Fruit fly (Drosophila melanogaster) whole organism, embryonic: ENCODE results near the gene CG9948.
A peak's percentile ranks its signal among the peaks of the same experiment; 100 is the strongest.

Experiments used
- CG10267 ChIP-seq: fragments of 200-800 bp; sonication (Bioruptor generic); optimal IDR thresholded peaks from 2 replicates; lab custom pipeline; 2018; ENCODE audit warnings: missing biosample characterization, mild to moderate bottlenecking, missing genetic modification characterization, moderate library complexity
- CG10462 ChIP-seq: fragments of 200-800 bp; sonication (Bioruptor generic); optimal IDR thresholded peaks from 2 replicates; lab custom pipeline; 2016; ENCODE audit warnings: missing biosample characterization, missing genetic modification characterization
- CG11247 ChIP-seq: fragments of 200-800 bp; sonication (Bioruptor generic); IDR thresholded peaks from 2 replicates; pipeline ENCODE4 v1.3.6; 2022; ENCODE audit warnings: missing biosample characterization, missing genetic modification characterization
- CG11504 ChIP-seq: fragments of 200-800 bp; sonication (Bioruptor generic); optimal IDR thresholded peaks from 3 replicates; lab custom pipeline; 2019; ENCODE audit warnings: missing biosample characterization, mild to moderate bottlenecking, missing genetic modification characterization, moderate library complexity
- CG11696 ChIP-seq: fragments of 200-800 bp; sonication (Bioruptor generic); IDR thresholded peaks from 2 replicates; pipeline ENCODE4 v1.3.6; 2022; ENCODE audit warnings: missing biosample characterization, missing genetic modification characterization
- CG12219 ChIP-seq: fragments of 200-800 bp; sonication (Bioruptor generic); optimal IDR thresholded peaks from 3 replicates; lab custom pipeline; 2018; ENCODE audit warnings: missing biosample characterization, mild to moderate bottlenecking, missing genetic modification characterization
- CG12391 ChIP-seq: fragments of 200-800 bp; sonication (Bioruptor generic); optimal IDR thresholded peaks from 3 replicates; lab custom pipeline; 2018; ENCODE audit warnings: missing biosample characterization, mild to moderate bottlenecking, missing genetic modification characterization, moderate library complexity
- CG14710 ChIP-seq: fragments of 200-800 bp; sonication (Bioruptor generic); optimal IDR thresholded peaks from 3 replicates; lab custom pipeline; 2019; ENCODE audit warnings: missing biosample characterization, mild to moderate bottlenecking, missing genetic modification characterization, moderate library complexity
- CG17359 ChIP-seq: fragments of 200-800 bp; sonication (Bioruptor generic); optimal IDR thresholded peaks from 3 replicates; lab custom pipeline; 2018; ENCODE audit warnings: missing biosample characterization, mild to moderate bottlenecking, missing genetic modification characterization, moderate library complexity
- CG31441 ChIP-seq: fragments of 200-800 bp; sonication (Bioruptor generic); IDR thresholded peaks from 2 replicates; pipeline ENCODE4 v1.3.6; 2022; ENCODE audit warnings: missing biosample characterization, missing genetic modification characterization
- CG34422 ChIP-seq: fragments of 200-800 bp; sonication (Bioruptor generic); IDR thresholded peaks from 3 replicates; pipeline ENCODE4 v1.3.6; 2022; ENCODE audit warnings: missing biosample characterization, missing genetic modification characterization
- CG43689 ChIP-seq: fragments of 200-800 bp; sonication (Bioruptor generic); IDR thresholded peaks from 2 replicates; pipeline ENCODE4 v1.3.6; 2022; ENCODE audit warnings: missing biosample characterization, missing genetic modification characterization
- CG4730 ChIP-seq: fragments of 200-800 bp; sonication (Bioruptor generic); IDR thresholded peaks from 2 replicates; pipeline ENCODE4 v1.3.6; 2022; ENCODE audit warnings: missing biosample characterization, missing genetic modification characterization
- CG9215 ChIP-seq: fragments of 200-800 bp; sonication (Bioruptor generic); IDR thresholded peaks from 2 replicates; pipeline ENCODE4 v1.3.6; 2022; ENCODE audit warnings: missing biosample characterization, missing genetic modification characterization
- CG9437 ChIP-seq: fragments of 200-800 bp; sonication (Bioruptor generic); optimal IDR thresholded peaks from 2 replicates; lab custom pipeline; 2018; ENCODE audit warnings: missing biosample characterization, mild to moderate bottlenecking, missing genetic modification characterization
- Chrac-16 ChIP-seq: fragments of 200-800 bp; sonication (Bioruptor generic); optimal IDR thresholded peaks from 3 replicates; lab custom pipeline; 2016; ENCODE audit warnings: missing biosample characterization, missing genetic modification characterization
- D19B ChIP-seq: fragments of 200-800 bp; sonication (Bioruptor generic); optimal IDR thresholded peaks from 2 replicates; lab custom pipeline; 2017; ENCODE audit warnings: missing biosample characterization, mild to moderate bottlenecking, missing genetic modification characterization
- E2f1 ChIP-seq: fragments of 200-800 bp; sonication (Bioruptor generic); IDR thresholded peaks from 2 replicates; pipeline ENCODE4 v1.3.6; 2022; ENCODE audit warnings: missing biosample characterization, missing genetic modification characterization
- E2f2 ChIP-seq: fragments of 200-800 bp; sonication (Bioruptor generic); IDR thresholded peaks from 2 replicates; pipeline ENCODE4 v1.3.6; 2022; ENCODE audit warnings: missing biosample characterization, missing genetic modification characterization
- HHEX ChIP-seq: fragments of 200-800 bp; sonication (Bioruptor generic); optimal IDR thresholded peaks from 3 replicates; lab custom pipeline; 2017; ENCODE audit warnings: missing biosample characterization, mild to moderate bottlenecking, missing genetic modification characterization, missing genetic modification reagents
- Hmr ChIP-seq: fragments of 200-800 bp; sonication (Bioruptor generic); optimal IDR thresholded peaks from 3 replicates; lab custom pipeline; 2017; ENCODE audit warnings: mild to moderate bottlenecking, missing biosample characterization, missing genetic modification reagents, missing genetic modification characterization
- Lhr ChIP-seq: fragments of 200-800 bp; sonication (Bioruptor generic); optimal IDR thresholded peaks from 3 replicates; lab custom pipeline; 2017; ENCODE audit warnings: mild to moderate bottlenecking, missing biosample characterization, missing genetic modification reagents, missing genetic modification characterization
- MBD-R2 ChIP-seq: fragments of 200-800 bp; sonication (Bioruptor generic); IDR thresholded peaks from 2 replicates; pipeline ENCODE4 v1.3.6; 2022; ENCODE audit warnings: missing biosample characterization, missing genetic modification characterization
- Med ChIP-seq: fragments of 200-800 bp; sonication (Bioruptor generic); peaks from one replicate; lab custom pipeline; 2016; ENCODE audit warnings: missing biosample characterization, missing genetic modification characterization, mild to moderate bottlenecking, inconsistent platforms, moderate library complexity
- Meics ChIP-seq: fragments of 200-800 bp; sonication (Bioruptor generic); optimal IDR thresholded peaks from 2 replicates; lab custom pipeline; 2017; ENCODE audit warnings: missing biosample characterization, mild to moderate bottlenecking, missing genetic modification characterization
- Mrtf ChIP-seq: fragments of 200-800 bp; sonication (Bioruptor generic); IDR thresholded peaks from 3 replicates; pipeline ENCODE4 v1.3.6; 2022; ENCODE audit warnings: missing biosample characterization, missing genetic modification characterization
- Oli ChIP-seq: fragments of 200-800 bp; sonication (Bioruptor generic); optimal IDR thresholded peaks from 2 replicates; lab custom pipeline; 2018; ENCODE audit warnings: missing biosample characterization, mild to moderate bottlenecking, missing genetic modification characterization, moderate library complexity
- Poxn ChIP-seq: fragments of 200-800 bp; sonication (Bioruptor generic); IDR thresholded peaks from 2 replicates; pipeline ENCODE4 v1.3.6; 2022; ENCODE audit warnings: missing biosample characterization, missing genetic modification characterization
- Six4 ChIP-seq: fragments of 200-800 bp; sonication (Bioruptor generic); optimal IDR thresholded peaks from 2 replicates; lab custom pipeline; 2016; ENCODE audit warnings: missing biosample characterization, missing genetic modification characterization
- Spps ChIP-seq: fragments of 200-800 bp; sonication (Bioruptor generic); optimal IDR thresholded peaks from 2 replicates; lab custom pipeline; 2018; ENCODE audit warnings: missing biosample characterization, mild to moderate bottlenecking, missing genetic modification characterization
- Xbp1 ChIP-seq: fragments of 200-800 bp; sonication (Bioruptor generic); optimal IDR thresholded peaks from 3 replicates; lab custom pipeline; 2016; ENCODE audit warnings: missing biosample characterization, mild to moderate bottlenecking, missing genetic modification characterization
- ase ChIP-seq: fragments of 200-800 bp; sonication (Bioruptor generic); IDR thresholded peaks from 3 replicates; pipeline ENCODE4 v1.3.6; 2022; ENCODE audit warnings: missing biosample characterization, missing genetic modification characterization
- bsh ChIP-seq, 2 experiments: fragments of 200-800 bp; sonication (Bioruptor generic); optimal IDR thresholded peaks; 2 replicates each; lab custom pipeline; 2017 to 2018; ENCODE audit warnings: mild to moderate bottlenecking in 2 of 2, missing biosample characterization in 2 of 2, missing genetic modification characterization in 2 of 2, moderate library complexity in 1 of 2
- dpn ChIP-seq, 2 experiments: fragments of 200-800 bp; sonication (Bioruptor generic); optimal IDR thresholded peaks; 3 replicates each; lab custom pipeline; 2016; ENCODE audit warnings: missing biosample characterization in 2 of 2, missing genetic modification characterization in 2 of 2
- dysf ChIP-seq: fragments of 200-800 bp; sonication (Bioruptor generic); IDR thresholded peaks from 3 replicates; pipeline ENCODE4 v1.3.6; 2022; ENCODE audit warnings: missing biosample characterization, missing genetic modification characterization
- ewg ChIP-seq: fragments of 200-800 bp; sonication (Bioruptor generic); optimal IDR thresholded peaks from 3 replicates; lab custom pipeline; 2017; ENCODE audit warnings: mild to moderate bottlenecking, missing biosample characterization, missing genetic modification reagents, missing genetic modification characterization
- gsb-n ChIP-seq: fragments of 200-800 bp; sonication (Bioruptor generic); optimal IDR thresholded peaks from 3 replicates; lab custom pipeline; 2018; ENCODE audit warnings: missing biosample characterization, mild to moderate bottlenecking, missing genetic modification characterization
- hkb ChIP-seq, 2 experiments: fragments of 200-800 bp in 1 of 2; fragments of >200 bp in 1 of 2; sonication (Bioruptor generic) in 1 of 2; IDR thresholded peaks in 1 of 2; optimal IDR thresholded peaks in 1 of 2; 2 replicates each; pipeline versions ENCODE4 v1.3.6 to Lab custom; 2017 to 2022; ENCODE audit warnings: missing biosample characterization in 1 of 2, missing genetic modification characterization in 1 of 2
- ind ChIP-seq: fragments of 200-800 bp; sonication (Bioruptor generic); optimal IDR thresholded peaks from 3 replicates; lab custom pipeline; 2016; ENCODE audit warnings: missing biosample characterization, missing genetic modification characterization
- lmd ChIP-seq: fragments of 200-800 bp; sonication (Bioruptor generic); IDR thresholded peaks from 2 replicates; pipeline ENCODE4 v1.3.6; 2022; ENCODE audit warnings: missing biosample characterization, missing genetic modification characterization
- lola ChIP-seq, 3 experiments: fragments of >200 bp in 2 of 3; fragments of 200-800 bp in 1 of 3; sonication (Bioruptor generic) in 1 of 3; optimal IDR thresholded peaks; 2 replicates each; lab custom pipeline; 2017 to 2019; ENCODE audit warnings: missing biosample characterization in 3 of 3, missing genetic modification characterization in 3 of 3, mild to moderate bottlenecking in 1 of 3, moderate library complexity in 1 of 3
- mirr ChIP-seq: fragments of 200-800 bp; sonication (Bioruptor generic); optimal IDR thresholded peaks from 3 replicates; lab custom pipeline; 2018; ENCODE audit warnings: missing biosample characterization, mild to moderate bottlenecking, missing genetic modification characterization
- sc ChIP-seq, 3 experiments: fragments of >200 bp in 2 of 3; fragments of 200-800 bp in 1 of 3; sonication (Bioruptor generic) in 1 of 3; optimal IDR thresholded peaks; 2 replicates in 2 of 3; 3 replicates in 1 of 3; lab custom pipeline; 2017; ENCODE audit warnings: mild to moderate bottlenecking in 1 of 3, missing biosample characterization in 1 of 3, missing genetic modification characterization in 1 of 3, missing genetic modification reagents in 1 of 3
- slbo ChIP-seq: fragments of 200-800 bp; sonication (Bioruptor generic); IDR thresholded peaks from 2 replicates; pipeline ENCODE4 v1.3.6; 2022; ENCODE audit warnings: missing biosample characterization, missing genetic modification characterization
- tin ChIP-seq: fragments of 200-800 bp; sonication (Bioruptor generic); optimal IDR thresholded peaks from 3 replicates; lab custom pipeline; 2016; ENCODE audit warnings: missing biosample characterization, missing genetic modification characterization
- tio ChIP-seq: fragments of 200-800 bp; sonication (Bioruptor generic); optimal IDR thresholded peaks from 2 replicates; lab custom pipeline; 2017; ENCODE audit warnings: missing biosample characterization, missing genetic modification characterization, inconsistent platforms
- ttk ChIP-seq: fragments of 200-800 bp; sonication (Bioruptor generic); IDR thresholded peaks from 2 replicates; pipeline ENCODE4 v2.1.2; 2022; ENCODE audit warnings: missing biosample characterization, missing genetic modification characterization
- zf30C ChIP-seq: fragments of 200-800 bp; sonication (Bioruptor generic); optimal IDR thresholded peaks from 3 replicates; lab custom pipeline; 2018; ENCODE audit warnings: missing biosample characterization, mild to moderate bottlenecking, missing genetic modification characterization
- zfh1 ChIP-seq: fragments of 200-800 bp; sonication (Bioruptor generic); IDR thresholded peaks from 3 replicates; pipeline ENCODE4 v1.3.6; 2022; ENCODE audit warnings: missing biosample characterization, missing genetic modification characterization

The CG9948 gene

dm6 chr3L:6977391-6977790 is 21.6 kb downstream of the CG9948 start (continued):
- TF ChIP-seq dysf (GFP tag; lab: Robert Waterston, UW) (peak; percentile 64; the same call in 2 of the 3 replicates), CG17359 (peak; percentile 75), Xbp1 (GFP tag; lab: Kevin White, UChicago) (peak; percentile 60), CG11504 (tag; lab: Kevin White, UChicago) (peak; percentile 74), ttk (peak; percentile 58; the same call in 1 of the 2 replicates), Oli (tag; lab: Kevin White, UChicago) (peak; percentile 73), Meics (peak; percentile 30), hkb (optimal IDR thresholded peaks at IDR 0.05; lab: Kevin White, UChicago) (no peak), hkb (GFP tag; IDR thresholded peaks at IDR 0.05; lab: Robert Waterston, UW) (peak; percentile 79), CG14710 (tag; lab: Kevin White, UChicago) (peak; percentile 61), tio (GFP tag; lab: Kevin White, UChicago) (peak; percentile 27), Six4 (GFP tag; lab: Kevin White, UChicago) (peak; percentile 60), lola (GFP tag; optimal IDR thresholded peaks at IDR 0.05; lab: Kevin White, UChicago) (peak in 1 of 3 experiments; percentile 51), CG4730 (GFP tag; lab: Robert Waterston, UW) (no peak; the same call in 1 of the 2 replicates), sc (optimal IDR thresholded peaks at IDR 0.05; lab: Kevin White, UChicago) (no peak), sc (GFP tag; optimal IDR thresholded peaks at IDR 0.05; lab: Kevin White, UChicago) (peak; percentile 46), CG34422 (GFP tag; lab: Robert Waterston, UW) (peak; percentile 52; the same call in 2 of the 3 replicates), CG11247 (GFP tag; lab: Robert Waterston, UW) (peak; percentile 37; the same call in 1 of the 2 replicates), Med (GFP tag; lab: Kevin White, UChicago) (peak; percentile 43), ewg (peak; percentile 45), ind (peak; percentile 49), MBD-R2 (GFP tag; lab: Robert Waterston, UW) (peak; percentile 46; the same call in 1 of the 2 replicates), Hmr (peak; percentile 25), CG11696 (GFP tag; lab: Robert Waterston, UW) (0 out of 2 replicates have a peak, but pooled peaks have one; percentile 40), ase (no peak), Mrtf (GFP tag; lab: Robert Waterston, UW) (no peak), Poxn (GFP tag; lab: Robert Waterston, UW) (0 out of 2 replicates have a peak, but pooled peaks have one; percentile 6), CG43689 (GFP tag; lab: Robert Waterston, UW) (peak; percentile 47; the same call in 1 of the 2 replicates), bsh (GFP tag; optimal IDR thresholded peaks at IDR 0.05; lab: Kevin White, UChicago) (peak in 1 of 2 experiments; percentile 74), HHEX (GFP tag; lab: Kevin White, UChicago) (peak; percentile 29), slbo (GFP tag; lab: Robert Waterston, UW) (peak; percentile 67), CG10267 (tag; lab: Kevin White, UChicago) (peak; percentile 57), D19B (peak; percentile 8), dpn (GFP tag; optimal IDR thresholded peaks at IDR 0.05; lab: Kevin White, UChicago) (peak in 1 of 2 experiments; percentile 18), Chrac-16 (peak; percentile 44), CG9215 (GFP tag; lab: Robert Waterston, UW) (no peak), zf30C (GFP tag; lab: Kevin White, UChicago) (peak; percentile 36), CG10462 (GFP tag; lab: Kevin White, UChicago) (peak; percentile 29), CG12219 (peak; percentile 21), tin (GFP tag; lab: Kevin White, UChicago) (peak; percentile 66), CG9437 (peak; percentile 19), E2f1 (GFP tag; lab: Robert Waterston, UW) (peak; percentile 65), mirr (GFP tag; lab: Kevin White, UChicago) (no peak), lmd (GFP tag; lab: Robert Waterston, UW) (peak; percentile 58), CG31441 (GFP tag; lab: Robert Waterston, UW) (peak; percentile 71), gsb-n (tag; lab: Kevin White, UChicago) (peak; percentile 53), CG12391 (peak; percentile 75), E2f2 (GFP tag; lab: Robert Waterston, UW) (peak; percentile 28; the same call in 1 of the 2 replicates), zfh1 (peak; percentile 77), Lhr (GFP tag; lab: Kevin White, UChicago) (peak; percentile 3), Spps (tag; lab: Kevin White, UChicago) (peak; percentile 33)
